Worm (Caenorhabditis elegans) whole organism, midembryonic: Measurements from ENCODE around the gene C25F6.8.

Experiments used
- cog-1 ChIP-seq: sonication (generic microtip); optimal IDR thresholded peaks from 2 replicates; lab custom pipeline; 2016; ENCODE audit warnings: missing genetic modification characterization, missing compliant biosample characterization
- flt-1 ChIP-seq: fragments of 200-800 bp; sonication (Bioruptor generic); IDR thresholded peaks from 2 replicates; pipeline ENCODE4 v1.3.6; 2022; ENCODE audit warnings: missing genetic modification characterization, missing compliant biosample characterization
- klf-2 ChIP-seq: fragments of 200-800 bp; sonication (Bioruptor generic); conservative IDR thresholded peaks from 2 replicates; pipeline ENCODE4 v1.3.6; 2022; ENCODE audit warnings: missing genetic modification reagents, missing genetic modification characterization, missing compliant biosample characterization
- med-1 ChIP-seq: sonication (generic microtip); optimal IDR thresholded peaks from 2 replicates; lab custom pipeline; 2017; ENCODE audit warnings: missing genetic modification characterization, mild to moderate bottlenecking, missing compliant biosample characterization, antibody characterized with exemption, missing genetic modification reagents; ENCODE audit not compliant: insufficient read depth
- ref-1 ChIP-seq: fragments of 200-800 bp; sonication (Bioruptor generic); conservative IDR thresholded peaks from 2 replicates; pipeline ENCODE4 v1.3.6; 2022; ENCODE audit warnings: missing genetic modification reagents, missing genetic modification characterization, missing compliant biosample characterization
- ztf-23 ChIP-seq: fragments of 200-800 bp; sonication (Bioruptor generic); IDR thresholded peaks from 2 replicates; pipeline ENCODE4 v1.3.6; 2022; ENCODE audit warnings: missing genetic modification reagents, missing genetic modification characterization, missing compliant biosample characterization
- ztf-29 ChIP-seq: fragments of 200-800 bp; sonication (Bioruptor generic); IDR thresholded peaks from 2 replicates; pipeline ENCODE4 v1.3.6; 2022; ENCODE audit warnings: missing genetic modification reagents, missing genetic modification characterization, missing compliant biosample characterization

DNA sequence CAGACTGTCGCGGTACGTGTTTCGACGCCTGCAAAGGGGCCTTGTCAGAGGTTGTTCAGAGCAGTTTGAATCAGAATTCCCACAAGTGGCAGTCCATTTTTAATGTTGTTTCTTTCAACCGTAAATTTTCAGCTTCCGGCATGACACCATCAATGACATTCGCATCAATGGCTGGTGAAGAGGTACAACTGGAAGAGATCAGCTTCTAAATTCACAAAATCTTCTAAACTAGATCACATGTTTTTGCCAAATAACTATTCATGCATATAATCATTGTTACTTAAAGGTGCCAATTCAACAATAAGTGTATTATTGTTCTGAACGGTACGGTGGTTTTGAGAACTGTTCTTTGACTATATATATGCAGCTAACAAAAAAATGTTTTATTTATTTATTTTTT is 660 bp upstream of the C25F6.8 start:
- TF ChIP-seq klf-2 (no peak), med-1 (GFP tag; lab: Kevin White, UChicago) (no peak), flt-1 (no peak), ztf-23 (GFP tag; lab: Robert Waterston, UW) (no peak), cog-1 (no peak), ref-1 (GFP tag; lab: Robert Waterston, UW) (no peak), ztf-29 (GFP tag; lab: Robert Waterston, UW) (no peak)
